Worm (Caenorhabditis elegans) whole organism, mixed stage, embryonic: ENCODE measurements around the gene ZC373.5.

ENCODE experiments used
- M03D4.4 ChIP-seq: sonication (generic microtip); optimal IDR thresholded peaks from 2 replicates; lab custom pipeline; 2017; ENCODE audit warnings: mild to moderate bottlenecking, missing genetic modification characterization, missing compliant biosample characterization
- blmp-1 ChIP-seq: fragments of 150-350 bp; optimal IDR thresholded peaks from 2 replicates; lab custom pipeline; 2014; ENCODE audit warnings: missing biosample characterization, missing genetic modification characterization
- ceh-39 ChIP-seq: fragments of 150-350 bp; optimal IDR thresholded peaks from 2 replicates; lab custom pipeline; 2014; ENCODE audit warnings: missing biosample characterization, missing genetic modification characterization
- ceh-43 ChIP-seq: fragments of 200-800 bp; sonication (Bioruptor generic); optimal IDR thresholded peaks from 2 replicates; lab custom pipeline; 2018; ENCODE audit warnings: mild to moderate bottlenecking, missing genetic modification characterization, moderate library complexity, missing compliant biosample characterization
- ceh-83 ChIP-seq: fragments of 200-800 bp; sonication (Bioruptor generic); optimal IDR thresholded peaks from 2 replicates; lab custom pipeline; 2018; ENCODE audit warnings: mild to moderate bottlenecking, missing genetic modification characterization, missing compliant biosample characterization
- ces-1 ChIP-seq: fragments of 150-350 bp; optimal IDR thresholded peaks from 2 replicates; lab custom pipeline; 2014; ENCODE audit warnings: missing biosample characterization, missing genetic modification reagents, missing genetic modification characterization
- cnd-1 ChIP-seq: fragments of 200-800 bp; sonication (Bioruptor generic); optimal IDR thresholded peaks from 2 replicates; lab custom pipeline; 2018; ENCODE audit warnings: mild to moderate bottlenecking, missing genetic modification characterization, missing compliant biosample characterization
- elt-1 ChIP-seq: sonication (generic microtip); optimal IDR thresholded peaks from 2 replicates; lab custom pipeline; 2017; ENCODE audit warnings: missing genetic modification characterization, mild to moderate bottlenecking, missing compliant biosample characterization, antibody characterized with exemption, moderate library complexity, borderline replicate concordance; ENCODE audit not compliant: insufficient read depth
- elt-3 ChIP-seq: fragments of 150-350 bp; optimal IDR thresholded peaks from 2 replicates; lab custom pipeline; 2014; ENCODE audit warnings: missing biosample characterization, missing genetic modification characterization
- flh-1 ChIP-seq: fragments of 200-800 bp; sonication (Bioruptor generic); optimal IDR thresholded peaks from 2 replicates; lab custom pipeline; 2018; ENCODE audit warnings: mild to moderate bottlenecking, missing genetic modification characterization, moderate library complexity, missing compliant biosample characterization
- ham-2 ChIP-seq: fragments of 200-800 bp; sonication (Bioruptor generic); optimal IDR thresholded peaks from 2 replicates; lab custom pipeline; 2018; ENCODE audit warnings: mild to moderate bottlenecking, missing genetic modification characterization, missing compliant biosample characterization
- hlh-1 ChIP-seq: fragments of 150-350 bp; optimal IDR thresholded peaks from 2 replicates; lab custom pipeline; 2014; ENCODE audit warnings: missing biosample characterization, missing genetic modification reagents, missing genetic modification characterization
- lin-13 ChIP-seq: fragments of 150-350 bp; optimal IDR thresholded peaks from 2 replicates; lab custom pipeline; 2014; ENCODE audit warnings: missing biosample characterization, missing genetic modification characterization
- lin-32 ChIP-seq: fragments of 200-800 bp; sonication (Bioruptor generic); optimal IDR thresholded peaks from 2 replicates; lab custom pipeline; 2018; ENCODE audit warnings: mild to moderate bottlenecking, missing genetic modification characterization, missing compliant biosample characterization
- lsy-2 ChIP-seq: fragments of 150-350 bp; optimal IDR thresholded peaks from 2 replicates; lab custom pipeline; 2014; ENCODE audit warnings: missing biosample characterization, missing genetic modification characterization
- mab-5 ChIP-seq: fragments of 150-350 bp; optimal IDR thresholded peaks from 2 replicates; lab custom pipeline; 2014; ENCODE audit warnings: missing biosample characterization, missing genetic modification characterization
- mep-1 ChIP-seq: fragments of 150-350 bp; optimal IDR thresholded peaks from 2 replicates; lab custom pipeline; 2017; ENCODE audit warnings: missing biosample characterization, missing genetic modification reagents, missing genetic modification characterization, inconsistent platforms
- mls-2 ChIP-seq: sonication (generic microtip); optimal IDR thresholded peaks from 2 replicates; lab custom pipeline; 2016; ENCODE audit warnings: mild to moderate bottlenecking, missing genetic modification characterization, moderate library complexity, missing compliant biosample characterization
- nhr-12 ChIP-seq: fragments of 150-350 bp; optimal IDR thresholded peaks from 2 replicates; lab custom pipeline; 2014; ENCODE audit warnings: missing biosample characterization, missing genetic modification characterization
- nhr-2 ChIP-seq: fragments of 150-350 bp; optimal IDR thresholded peaks from 2 replicates; lab custom pipeline; 2014; ENCODE audit warnings: missing biosample characterization, missing genetic modification characterization
- nhr-237 ChIP-seq: fragments of 150-350 bp; optimal IDR thresholded peaks from 2 replicates; lab custom pipeline; 2014; ENCODE audit warnings: missing biosample characterization, missing genetic modification characterization
- nhr-28 ChIP-seq: fragments of 150-350 bp; optimal IDR thresholded peaks from 2 replicates; lab custom pipeline; 2014; ENCODE audit warnings: missing biosample characterization, missing genetic modification characterization
- nhr-76 ChIP-seq: sonication (generic microtip); optimal IDR thresholded peaks from 2 replicates; lab custom pipeline; 2017; ENCODE audit warnings: missing biosample characterization, missing genetic modification characterization
- pha-4 ChIP-seq: fragments of 150-350 bp; optimal IDR thresholded peaks from 2 replicates; lab custom pipeline; 2018; ENCODE audit warnings: missing biosample characterization, missing genetic modification reagents, missing genetic modification characterization
- sem-2 ChIP-seq: fragments of 200-800 bp; sonication (Bioruptor generic); optimal IDR thresholded peaks from 2 replicates; lab custom pipeline; 2018; ENCODE audit warnings: mild to moderate bottlenecking, missing genetic modification characterization, missing compliant biosample characterization
- sptf-1 ChIP-seq: sonication (generic microtip); optimal IDR thresholded peaks from 2 replicates; lab custom pipeline; 2017; ENCODE audit warnings: mild to moderate bottlenecking, missing genetic modification characterization, moderate library complexity, missing compliant biosample characterization
- tbx-8 ChIP-seq: fragments of 200-800 bp; sonication (Bioruptor generic); optimal IDR thresholded peaks from 2 replicates; lab custom pipeline; 2018; ENCODE audit warnings: mild to moderate bottlenecking, missing genetic modification characterization, moderate library complexity, missing compliant biosample characterization
- unc-120 ChIP-seq: sonication (generic microtip); optimal IDR thresholded peaks from 2 replicates; lab custom pipeline; 2017; ENCODE audit warnings: missing genetic modification characterization, missing compliant biosample characterization; ENCODE audit not compliant: poor library complexity, severe bottlenecking
- unc-39 ChIP-seq: fragments of 150-350 bp; optimal IDR thresholded peaks from 2 replicates; lab custom pipeline; 2014; ENCODE audit warnings: missing biosample characterization, missing genetic modification characterization
- unc-62 ChIP-seq: fragments of 150-350 bp; optimal IDR thresholded peaks from 2 replicates; lab custom pipeline; 2014; ENCODE audit warnings: missing biosample characterization, missing genetic modification reagents, missing genetic modification characterization
- zip-8 ChIP-seq: fragments of 150-350 bp; optimal IDR thresholded peaks from 2 replicates; lab custom pipeline; 2014; ENCODE audit warnings: missing biosample characterization, missing genetic modification characterization
- ztf-11 ChIP-seq: fragments of 150-350 bp; optimal IDR thresholded peaks from 2 replicates; lab custom pipeline; 2014; ENCODE audit warnings: missing biosample characterization, missing genetic modification characterization

The ZC373.5 gene

DNA sequence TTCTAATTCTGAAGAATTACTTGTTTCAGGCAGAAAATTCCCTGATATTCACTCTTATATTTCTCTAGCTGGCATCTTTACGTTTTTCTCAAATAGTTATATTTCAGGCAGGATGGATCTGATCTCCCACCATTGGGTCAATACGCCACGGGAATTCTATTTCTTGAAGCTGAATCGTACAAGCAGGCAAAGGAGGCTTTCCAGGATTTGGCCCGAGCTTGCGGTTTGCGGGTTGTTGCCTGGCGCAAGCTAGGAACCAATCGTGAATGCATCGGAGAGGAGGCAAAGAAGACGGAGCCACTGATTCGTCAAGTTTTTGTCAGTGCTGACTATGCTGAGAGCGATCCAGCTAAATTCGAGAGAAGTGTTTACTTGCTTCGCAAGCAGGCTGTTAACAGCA, 10.9 kb upstream of the ZC373.5 start:
- TF ChIP-seq nhr-28: no peak
- TF ChIP-seq ham-2: no peak
- no peak for TF ChIP-seq ceh-83 (GFP tag; lab: Kevin White, UChicago)
- no peak for TF ChIP-seq ztf-11 (tag; lab: Kevin White, UChicago)

DNA sequence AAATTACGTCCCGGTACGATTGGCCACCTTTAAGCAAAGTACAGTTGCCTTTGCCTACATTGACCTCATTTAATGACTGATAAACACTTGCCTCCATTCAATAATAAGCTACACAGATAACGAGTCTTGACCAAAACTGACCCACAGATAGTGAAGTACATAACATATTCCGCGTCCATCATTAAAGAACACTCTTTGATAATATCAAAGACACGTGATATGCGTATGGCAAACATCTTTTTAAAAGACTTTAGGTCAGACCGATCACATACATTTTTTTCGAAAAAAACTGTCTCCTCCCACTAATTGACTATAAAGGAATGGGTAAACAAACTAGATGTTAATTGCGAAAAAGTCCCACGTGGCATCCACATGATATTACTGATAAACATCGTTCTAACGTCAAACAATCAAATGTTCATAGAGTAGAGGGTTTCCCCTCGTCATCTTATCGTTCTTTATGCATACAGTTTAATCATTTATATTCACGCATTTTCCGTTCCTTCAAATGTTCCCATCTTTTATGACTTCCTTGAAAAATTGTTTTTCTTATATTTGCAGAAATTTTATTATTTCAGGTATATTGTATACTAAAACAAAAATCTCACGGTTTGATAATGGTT, 10.0 kb upstream of the ZC373.5 start, which contains the start of gene W07E11.1:
Gene W07E11.1 (plus strand): TSS at position 573 of the 623 bp plus-strand sequence.
- TF ChIP-seq mls-2 (tag; lab: Kevin White, UChicago): no peak
- TF ChIP-seq elt-3: no peak
- TF ChIP-seq lin-13 (tag; lab: Kevin White, UChicago): no peak
- no peak for TF ChIP-seq ceh-39
- TF ChIP-seq ceh-43: no peak
- no peak for TF ChIP-seq pha-4 (tag; lab: Kevin White, UChicago)
- no peak for TF ChIP-seq tbx-8 (GFP tag; lab: Kevin White, UChicago)

DNA sequence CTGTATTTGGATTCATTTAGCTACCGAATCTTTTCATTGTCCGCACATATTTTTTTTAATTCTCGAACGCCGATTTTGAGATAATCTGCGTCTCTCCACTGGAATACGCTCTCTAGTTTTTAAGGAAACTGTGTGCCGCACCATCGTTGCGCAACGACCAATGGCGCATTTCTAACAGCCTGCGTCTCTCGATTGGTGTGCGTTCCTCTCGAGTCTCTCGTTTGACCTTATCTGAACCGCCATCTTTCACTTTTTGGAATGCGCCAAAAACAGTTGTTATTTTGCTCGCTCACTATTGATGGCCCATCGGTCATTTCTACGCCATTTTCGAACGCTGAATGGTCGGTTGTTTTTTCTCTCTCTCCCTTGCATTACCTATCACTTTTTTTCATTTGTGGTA, 9.1 kb upstream of the ZC373.5 start:
- peak; percentile 84 for TF ChIP-seq elt-1 (tag; lab: Kevin White, UChicago)
- TF ChIP-seq nhr-2 (tag; lab: Kevin White, UChicago): peak; percentile 51
- TF ChIP-seq M03D4.4: no peak
- no peak for TF ChIP-seq ces-1 (GFP tag; lab: Kevin White, UChicago)
- no peak for TF ChIP-seq mab-5 (tag; lab: Kevin White, UChicago)
- TF ChIP-seq nhr-237 (tag; lab: Kevin White, UChicago): no peak
- no peak for TF ChIP-seq ceh-83 (GFP tag; lab: Kevin White, UChicago)
- TF ChIP-seq zip-8 (tag; lab: Kevin White, UChicago): peak; percentile 37
- no peak for TF ChIP-seq flh-1 (GFP tag; lab: Kevin White, UChicago)
- no peak for TF ChIP-seq pha-4 (tag; lab: Kevin White, UChicago)
- TF ChIP-seq sem-2 (GFP tag; lab: Kevin White, UChicago): no peak
- no peak for TF ChIP-seq sptf-1 (tag; lab: Kevin White, UChicago)
- TF ChIP-seq ztf-11 (tag; lab: Kevin White, UChicago): no peak
- TF ChIP-seq mls-2 (tag; lab: Kevin White, UChicago): no peak
- no peak for TF ChIP-seq lsy-2

DNA sequence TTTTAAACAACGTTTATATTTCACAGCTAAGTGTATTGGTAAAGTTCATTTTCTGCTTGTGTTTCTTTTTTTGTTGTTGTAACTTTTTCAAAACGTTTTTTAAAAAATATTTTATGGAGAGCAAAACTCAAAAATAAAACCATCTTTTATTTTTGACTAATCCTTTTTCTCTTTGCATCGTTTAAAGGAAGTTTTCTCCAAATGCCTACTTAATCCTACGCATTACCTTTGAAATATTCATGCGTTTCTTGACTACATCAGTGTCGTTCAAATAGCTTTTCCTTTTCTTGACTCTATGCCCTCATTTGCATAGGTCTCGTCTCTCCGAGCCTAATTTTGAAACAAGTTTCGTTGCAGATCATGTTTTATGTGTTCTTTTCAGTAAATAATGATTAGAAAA, 6.9 kb upstream of the ZC373.5 start:
- TF ChIP-seq ceh-39: no peak
- no peak for TF ChIP-seq ceh-43
- TF ChIP-seq M03D4.4: no peak
- TF ChIP-seq, all 35 proteins: peak for 0

DNA sequence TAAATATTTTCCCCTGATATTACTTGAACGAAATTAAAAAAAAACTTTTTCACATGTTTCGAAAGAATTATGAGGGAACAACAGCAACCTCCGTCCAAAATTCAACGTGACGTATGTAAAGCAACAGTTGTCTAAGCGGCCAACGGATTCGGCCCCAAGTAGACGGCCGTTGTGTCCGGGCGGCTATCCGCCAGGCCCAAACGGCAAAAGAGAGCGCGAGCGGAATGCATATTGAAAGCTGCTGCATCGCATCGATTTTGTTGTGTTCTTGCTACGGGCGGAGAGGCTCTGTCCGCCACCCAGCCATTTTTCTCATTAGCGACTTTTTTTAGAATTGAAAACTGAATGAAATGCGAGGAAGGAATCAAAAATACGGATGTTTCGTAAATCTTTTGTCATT, 5.0 kb upstream of the ZC373.5 start:
- TF ChIP-seq mab-5 (tag; lab: Kevin White, UChicago) (no peak), hlh-1 (tag; lab: Kevin White, UChicago) (peak; percentile 76)

DNA sequence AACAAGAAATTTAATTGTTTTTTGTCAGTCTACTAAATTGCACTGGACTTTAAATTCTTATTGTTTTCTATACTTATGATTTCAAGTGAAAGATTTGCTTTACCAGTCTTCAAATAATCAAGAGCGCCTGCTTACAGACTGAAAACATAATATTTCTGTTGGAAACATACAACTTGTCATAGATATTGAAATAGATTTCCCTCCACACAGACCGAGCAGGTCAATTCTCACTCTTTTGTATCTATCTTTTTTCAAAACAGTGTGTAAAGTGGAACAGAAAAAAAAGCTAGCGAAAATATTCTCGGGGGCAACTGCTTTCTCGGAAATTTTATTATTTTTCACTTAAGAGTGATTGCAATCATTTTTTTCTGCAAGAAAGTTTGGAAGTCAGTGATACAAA, 4.4 kb upstream of the ZC373.5 start:
- TF ChIP-seq nhr-2 (tag; lab: Kevin White, UChicago) (no peak), ceh-43 (no peak), unc-62 (GFP tag; lab: Kevin White, UChicago) (no peak), ham-2 (no peak), lsy-2 (no peak), hlh-1 (tag; lab: Kevin White, UChicago) (no peak), ceh-83 (GFP tag; lab: Kevin White, UChicago) (no peak), nhr-28 (no peak), blmp-1 (tag; lab: Kevin White, UChicago) (no peak), mab-5 (tag; lab: Kevin White, UChicago) (no peak), mep-1 (no peak), sem-2 (GFP tag; lab: Kevin White, UChicago) (no peak), M03D4.4 (no peak), unc-39 (tag; lab: Kevin White, UChicago) (no peak)

DNA sequence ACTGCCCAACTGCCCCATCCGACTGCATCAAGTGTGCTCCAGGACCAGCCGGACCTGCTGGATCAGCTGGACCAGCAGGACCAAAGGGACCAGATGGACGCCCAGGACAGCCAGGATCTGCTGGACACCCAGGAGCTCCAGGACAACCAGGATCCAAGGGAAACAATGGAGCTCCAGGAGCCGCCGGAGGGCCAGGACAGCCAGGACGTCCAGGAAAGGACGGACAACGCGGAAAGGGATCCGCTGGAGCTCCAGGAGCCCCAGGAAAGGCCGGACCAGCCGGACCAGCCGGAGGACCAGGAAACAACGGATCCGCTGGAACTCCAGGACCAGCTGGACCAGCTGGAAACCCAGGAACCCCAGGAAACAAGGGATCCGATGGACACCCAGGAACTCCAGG, 3.9 kb upstream of the ZC373.5 start:
- TF ChIP-seq pha-4 (tag; lab: Kevin White, UChicago) (no peak), lin-32 (no peak), zip-8 (tag; lab: Kevin White, UChicago) (no peak), nhr-237 (tag; lab: Kevin White, UChicago) (no peak), nhr-12 (tag; lab: Kevin White, UChicago) (no peak), elt-3 (no peak), ceh-43 (no peak), mls-2 (tag; lab: Kevin White, UChicago) (no peak), ham-2 (no peak), sem-2 (GFP tag; lab: Kevin White, UChicago) (no peak), ztf-11 (tag; lab: Kevin White, UChicago) (no peak), cnd-1 (tag; lab: Kevin White, UChicago) (no peak), unc-120 (tag; lab: Kevin White, UChicago) (no peak), nhr-76 (tag; lab: Kevin White, UChicago) (no peak), unc-62 (GFP tag; lab: Kevin White, UChicago) (no peak), nhr-28 (no peak), lin-13 (tag; lab: Kevin White, UChicago) (no peak), M03D4.4 (no peak), ceh-39 (no peak), tbx-8 (GFP tag; lab: Kevin White, UChicago) (no peak)
